Worm (Caenorhabditis elegans): ENCODE measurements around the gene C06C6.7.
"Not testable (repeated sequence)": the region's sequence is repeated elsewhere in the genome, so short reads cannot be mapped to it uniquely, and the experiment has no call there.

The C06C6.7 gene

DNA sequence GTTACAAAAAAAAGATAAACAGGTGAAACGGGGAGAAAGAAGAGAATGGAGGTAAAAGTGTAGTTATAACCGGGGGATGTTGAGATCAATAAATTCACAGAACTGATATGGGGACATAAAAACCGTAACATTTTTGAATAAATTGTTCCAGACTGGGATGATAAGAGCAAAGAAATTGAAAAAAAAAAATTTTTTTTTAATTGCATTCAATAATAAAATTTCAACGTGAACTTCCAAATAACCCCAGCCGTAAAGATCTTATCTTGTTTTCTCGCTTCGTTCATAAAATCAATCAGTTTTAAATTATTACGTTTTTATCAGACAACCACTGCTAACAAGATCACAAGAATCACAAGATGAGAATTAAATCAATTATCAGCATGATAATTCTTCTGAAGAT is at the start of gene C06C6.7:
C06C6.7 (plus strand) TSS at position 301 of the 400 bp plus-strand sequence.
- TF ChIP-seq nhr-76 (tag; optimal IDR thresholded peaks at IDR 0.05); elt-1 (tag; optimal IDR thresholded peaks at IDR 0.05; ENCODE audit: borderline replicate concordance, insufficient read depth); mab-5 (tag; optimal IDR thresholded peaks at IDR 0.05): not testable (repeated sequence)

DNA sequence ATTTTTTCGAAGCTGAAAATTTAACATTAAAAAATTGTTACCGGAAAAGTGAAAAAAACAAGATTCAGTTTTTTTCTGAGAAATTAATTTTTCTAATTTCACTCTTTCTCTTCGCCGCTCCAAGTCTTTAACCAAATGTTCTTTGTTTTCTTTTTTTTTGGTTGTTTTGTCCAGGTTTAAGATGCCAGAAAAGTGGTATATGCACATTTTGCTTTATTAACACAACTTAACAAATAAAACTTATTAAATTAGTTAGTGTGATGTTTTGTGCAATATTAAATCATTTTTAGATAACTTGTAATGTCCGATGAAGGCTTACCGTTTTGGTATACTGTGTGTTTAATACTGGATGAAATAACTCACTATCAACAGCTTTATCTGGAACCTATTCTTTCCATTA is 48.8 kb upstream of the C06C6.7 start, which contains the start of gene srw-53:
srw-53 (plus strand) TSS at position 301 of the 400 bp plus-strand sequence.
- no peak for TF ChIP-seq drap-1 (GFP tag; optimal IDR thresholded peaks at IDR 0.05)
- no peak for TF ChIP-seq elt-3 (tag; optimal IDR thresholded peaks at IDR 0.05)
- TF ChIP-seq cnd-1 (tag; optimal IDR thresholded peaks at IDR 0.05) = no peak
- TF ChIP-seq ceh-39 (tag; optimal IDR thresholded peaks at IDR 0.05) = no peak
- no peak for TF ChIP-seq sem-2 (GFP tag; optimal IDR thresholded peaks at IDR 0.05)
- TF ChIP-seq unc-62 (GFP tag; optimal IDR thresholded peaks at IDR 0.05) = no peak
- no peak for TF ChIP-seq ces-1 (GFP tag; optimal IDR thresholded peaks at IDR 0.05)
- no peak for TF ChIP-seq lin-13 (tag; optimal IDR thresholded peaks at IDR 0.05)
- TF ChIP-seq ham-2 (GFP tag; optimal IDR thresholded peaks at IDR 0.05) = no peak
- TF ChIP-seq bed-3 (GFP tag; optimal IDR thresholded peaks at IDR 0.05) = no peak

ce11 chrV:15950903-15951302 is 41.0 kb upstream of the C06C6.7 start, which contains the start of gene srw-59:
TSS of gene srw-59 (minus strand) at chrV:15951003.
- TF ChIP-seq nhr-12 (tag; optimal IDR thresholded peaks at IDR 0.05) (no peak), nhr-2 (tag; optimal IDR thresholded peaks at IDR 0.05) (no peak), blmp-1 (tag; optimal IDR thresholded peaks at IDR 0.05) (no peak), zip-8 (tag; optimal IDR thresholded peaks at IDR 0.05) (no peak), ceh-83 (GFP tag; optimal IDR thresholded peaks at IDR 0.05) (no peak), unc-39 (tag; optimal IDR thresholded peaks at IDR 0.05) (no peak), lin-13 (tag; optimal IDR thresholded peaks at IDR 0.05) (no peak), nhr-76 (tag; optimal IDR thresholded peaks at IDR 0.05) (no peak), hlh-1 (tag; optimal IDR thresholded peaks at IDR 0.05) (no peak), ztf-11 (tag; optimal IDR thresholded peaks at IDR 0.05) (no peak), tbx-8 (GFP tag; optimal IDR thresholded peaks at IDR 0.05) (no peak), drap-1 (GFP tag; optimal IDR thresholded peaks at IDR 0.05) (no peak), cnd-1 (tag; optimal IDR thresholded peaks at IDR 0.05) (no peak)

DNA sequence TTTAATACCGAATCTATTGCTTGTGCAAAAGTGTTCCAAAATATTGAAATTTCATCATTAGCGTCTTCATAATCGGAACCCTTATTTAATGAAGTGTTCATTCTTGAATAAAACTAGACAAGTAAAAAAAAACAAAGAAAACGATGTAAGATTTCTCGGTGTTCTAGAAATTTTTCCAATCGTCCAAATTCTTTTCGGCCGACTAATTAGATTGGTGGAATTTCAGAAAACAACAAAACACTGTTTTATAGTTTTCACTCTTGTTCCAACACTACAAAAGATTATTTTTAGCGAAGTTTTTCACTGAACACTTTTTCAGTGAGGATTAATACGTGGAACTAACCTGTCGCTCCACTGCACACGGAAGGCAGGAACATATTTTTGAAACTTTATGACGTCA is 39.2 kb upstream of the C06C6.7 start, which contains the start of gene srw-56:
srw-56 (minus strand) TSS at position 101 of the 400 bp plus-strand sequence.
- TF ChIP-seq tbx-8 (GFP tag; optimal IDR thresholded peaks at IDR 0.05) (no peak), nhr-12 (tag; optimal IDR thresholded peaks at IDR 0.05) (no peak), ceh-83 (GFP tag; optimal IDR thresholded peaks at IDR 0.05) (no peak), snpc-4 (tag; optimal IDR thresholded peaks at IDR 0.05) (no peak), mls-2 (tag; optimal IDR thresholded peaks at IDR 0.05) (no peak), sptf-1 (tag; optimal IDR thresholded peaks at IDR 0.05) (no peak), zip-8 (tag; optimal IDR thresholded peaks at IDR 0.05) (no peak), hlh-1 (tag; optimal IDR thresholded peaks at IDR 0.05) (no peak), elt-1 (tag; optimal IDR thresholded peaks at IDR 0.05; ENCODE audit: borderline replicate concordance, insufficient read depth) (no peak), ces-1 (GFP tag; optimal IDR thresholded peaks at IDR 0.05) (no peak), blmp-1 (tag; optimal IDR thresholded peaks at IDR 0.05) (no peak), mep-1 (tag; optimal IDR thresholded peaks at IDR 0.05) (no peak), sem-2 (GFP tag; optimal IDR thresholded peaks at IDR 0.05) (no peak), unc-62 (GFP tag; optimal IDR thresholded peaks at IDR 0.05) (no peak), nhr-2 (tag; optimal IDR thresholded peaks at IDR 0.05) (no peak), unc-120 (tag; optimal IDR thresholded peaks at IDR 0.05; ENCODE audit: poor library complexity, severe bottlenecking) (no peak), nhr-237 (tag; optimal IDR thresholded peaks at IDR 0.05) (no peak), cnd-1 (tag; optimal IDR thresholded peaks at IDR 0.05) (no peak)

ce11 chrV:15954932-15955331 is 37.0 kb upstream of the C06C6.7 start, which contains the start of gene srw-57:
TSS of gene srw-57 (minus strand) at chrV:15955032.
- TF ChIP-seq nhr-76 (tag; optimal IDR thresholded peaks at IDR 0.05) (no peak), sptf-1 (tag; optimal IDR thresholded peaks at IDR 0.05) (no peak), lin-32 (GFP tag; optimal IDR thresholded peaks at IDR 0.05) (no peak), sem-2 (GFP tag; optimal IDR thresholded peaks at IDR 0.05) (no peak), ceh-83 (GFP tag; optimal IDR thresholded peaks at IDR 0.05) (no peak), ham-2 (GFP tag; optimal IDR thresholded peaks at IDR 0.05) (no peak), nhr-12 (tag; optimal IDR thresholded peaks at IDR 0.05) (no peak), mls-2 (tag; optimal IDR thresholded peaks at IDR 0.05) (no peak), unc-120 (tag; optimal IDR thresholded peaks at IDR 0.05; ENCODE audit: poor library complexity, severe bottlenecking) (no peak), nhr-28 (tag; optimal IDR thresholded peaks at IDR 0.05) (no peak), snpc-4 (tag; optimal IDR thresholded peaks at IDR 0.05) (no peak), nhr-2 (tag; optimal IDR thresholded peaks at IDR 0.05) (no peak), blmp-1 (tag; optimal IDR thresholded peaks at IDR 0.05) (no peak)
